Fruit fly (Drosophila melanogaster): ENCODE measurements around the gene Sirt7.
A peak's percentile ranks its signal among the peaks of the same experiment; 100 is the strongest.

DNA sequence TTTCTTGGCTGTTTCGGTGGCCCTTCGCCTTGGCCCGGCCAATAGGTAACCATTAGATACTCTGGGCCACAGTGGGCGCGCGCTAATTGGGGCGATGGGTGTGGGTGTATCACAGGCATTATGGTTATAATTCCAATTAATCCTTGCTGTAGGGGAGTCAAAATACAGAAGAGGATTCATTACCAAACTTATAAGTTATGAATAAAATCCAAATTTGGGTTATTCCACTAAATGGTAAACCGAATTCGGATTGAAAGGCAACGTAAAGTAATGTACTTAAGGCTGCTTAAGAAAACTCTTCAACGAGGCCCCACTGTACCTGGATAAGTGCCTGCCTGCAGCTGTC, 33.9 kb downstream of the Sirt7 start:
- TF ChIP-seq CG34367 (tag; optimal IDR thresholded peaks at IDR 0.05) = no peak
- TF ChIP-seq Pif1B (GFP tag; optimal IDR thresholded peaks at IDR 0.05) = no peak
- TF ChIP-seq CG8159 (tag; optimal IDR thresholded peaks at IDR 0.05) = no peak
- peak; percentile 60; the same call in 1 of the 3 replicates for TF ChIP-seq CG4496 (GFP tag; IDR thresholded peaks at IDR 0.05)
- no peak for TF ChIP-seq gl (tag; optimal IDR thresholded peaks at IDR 0.05)
- TF ChIP-seq CG9948 (tag; optimal IDR thresholded peaks at IDR 0.05) = no peak
- TF ChIP-seq CG8301 (tag; optimal IDR thresholded peaks at IDR 0.05) = peak; percentile 36
- TF ChIP-seq rn (GFP tag; IDR thresholded peaks at IDR 0.05) = no peak
- TF ChIP-seq fd96Ca (GFP tag; IDR thresholded peaks at IDR 0.05) = no peak
- no peak for TF ChIP-seq Snoo (tag; optimal IDR thresholded peaks at IDR 0.05)
- no peak for TF ChIP-seq CG17806 (tag; optimal IDR thresholded peaks at IDR 0.05)
- TF ChIP-seq CG10348 (GFP tag; IDR thresholded peaks at IDR 0.05) = no peak
- peak; percentile 33; the same call in 1 of the 2 replicates for TF ChIP-seq CG32121 (GFP tag; IDR thresholded peaks at IDR 0.05)
